Fruit fly (Drosophila melanogaster): ENCODE data around the gene Setd3.

The Setd3 gene

dm6 chrX:6973340-6973739 is 4.8 kb upstream of the Setd3 start, which contains the start of gene CG3040 (continued):
- TF ChIP-seq zen (tag; optimal IDR thresholded peaks at IDR 0.05) (peak; percentile 31), tin (GFP tag; optimal IDR thresholded peaks at IDR 0.05) (peak; percentile 27), az2 (GFP tag; optimal IDR thresholded peaks at IDR 0.05) (peak; percentile 1), cad (GFP tag; optimal IDR thresholded peaks at IDR 0.05) (no peak), CkIIα-i1 (GFP tag; IDR thresholded peaks at IDR 0.05) (no peak), Usf (GFP tag; optimal IDR thresholded peaks at IDR 0.05) (no peak), gt (GFP tag; IDR thresholded peaks at IDR 0.05) (no peak), dpn (GFP tag; optimal IDR thresholded peaks at IDR 0.05) (peak in 1 of 2 experiments; percentile 42), BtbVII (GFP tag; optimal IDR thresholded peaks at IDR 0.05) (no peak), bab2 (GFP tag; optimal IDR thresholded peaks at IDR 0.05) (no peak), mirr (GFP tag; optimal IDR thresholded peaks at IDR 0.05) (no peak), CG6683 (GFP tag; optimal IDR thresholded peaks at IDR 0.05) (no peak), Blimp-1 (GFP tag; optimal IDR thresholded peaks at IDR 0.05) (peak; percentile 24), CG2889 (GFP tag; IDR thresholded peaks at IDR 0.05) (no peak), nerfin-2 (GFP tag; IDR thresholded peaks at IDR 0.05; ENCODE audit: partially characterized antibody) (no peak), eyg (GFP tag; optimal IDR thresholded peaks at IDR 0.05) (no peak), CG3407 (GFP tag; optimal IDR thresholded peaks at IDR 0.05) (no peak), CG31224 (GFP tag; IDR thresholded peaks at IDR 0.05) (no peak), CG14441 (GFP tag; IDR thresholded peaks at IDR 0.05) (no peak), CG4328 (GFP tag; optimal IDR thresholded peaks at IDR 0.05) (no peak), Adf1 (GFP tag; IDR thresholded peaks at IDR 0.05) (no peak), Six4 (GFP tag; optimal IDR thresholded peaks at IDR 0.05) (no peak), emc (GFP tag; optimal IDR thresholded peaks at IDR 0.05) (no peak), chinmo (GFP tag; IDR thresholded peaks at IDR 0.05; ENCODE audit: partially characterized antibody) (no peak), tx (GFP tag; optimal IDR thresholded peaks at IDR 0.05) (no peak), Awh (GFP tag; IDR thresholded peaks at IDR 0.05) (no peak), pzg (GFP tag; optimal IDR thresholded peaks at IDR 0.05) (peak; percentile 82), CG13296 (GFP tag; optimal IDR thresholded peaks at IDR 0.05) (peak; percentile 9), sr (GFP tag; IDR thresholded peaks at IDR 0.05) (no peak), Mrtf (GFP tag; IDR thresholded peaks at IDR 0.05) (no peak), nmo (GFP tag; optimal IDR thresholded peaks at IDR 0.05) (peak; percentile 41), yki (optimal IDR thresholded peaks at IDR 0.05) (no peak), CG13775 (GFP tag; optimal IDR thresholded peaks at IDR 0.05) (peak; percentile 22), CG4730 (GFP tag; IDR thresholded peaks at IDR 0.05) (no peak), pfk (GFP tag; optimal IDR thresholded peaks at IDR 0.05) (no peak), bbx (GFP tag; IDR thresholded peaks at IDR 0.05; ENCODE audit: partially characterized antibody) (no peak), Taf1 (GFP tag; IDR thresholded peaks at IDR 0.05) (no peak), CG15696 (tag; optimal IDR thresholded peaks at IDR 0.05) (peak; percentile 17), CG14014 (GFP tag; IDR thresholded peaks at IDR 0.05) (0 out of 2 replicates have a peak, but pooled peaks have one; percentile 19), bsh (GFP tag; optimal IDR thresholded peaks at IDR 0.05) (peak in 1 of 2 experiments; percentile 36), lmd (GFP tag; IDR thresholded peaks at IDR 0.05) (no peak; the same call in 1 of the 2 replicates), CG9727 (GFP tag; optimal IDR thresholded peaks at IDR 0.05) (no peak), al (GFP tag; IDR thresholded peaks at IDR 0.05) (0 out of 2 replicates have a peak, but pooled peaks have one; percentile 25), Nf-YA (GFP tag; IDR thresholded peaks at IDR 0.05) (no peak), Lpt (GFP tag; optimal IDR thresholded peaks at IDR 0.05) (no peak), CG10654 (GFP tag; optimal IDR thresholded peaks at IDR 0.05) (peak; percentile 25), CG8089 (GFP tag; optimal IDR thresholded peaks at IDR 0.05) (no peak), phol (tag; optimal IDR thresholded peaks at IDR 0.05) (peak; percentile 49), CG12744 (GFP tag; optimal IDR thresholded peaks at IDR 0.05) (no peak), CG9609 (GFP tag; optimal IDR thresholded peaks at IDR 0.05) (no peak), Ssrp (tag; optimal IDR thresholded peaks at IDR 0.05) (peak; percentile 44), CG17912 (GFP tag; optimal IDR thresholded peaks at IDR 0.05) (no peak)
